Worm (Caenorhabditis elegans) whole organism, young adult: Measurements from ENCODE around the gene rap-1.

ENCODE experiments used
- B0261.1 ChIP-seq: sonication (generic microtip); optimal IDR thresholded peaks from 2 replicates; lab custom pipeline; 2016; ENCODE audit warnings: mild to moderate bottlenecking, missing genetic modification characterization, moderate library complexity, missing compliant biosample characterization
- B0336.3 ChIP-seq: fragments of 200-800 bp; sonication (Bioruptor generic); IDR thresholded peaks from 2 replicates; pipeline ENCODE4 v1.3.6; 2022; ENCODE audit warnings: missing genetic modification characterization, missing compliant biosample characterization
- C17E4.6 ChIP-seq: fragments of 200-800 bp; sonication (Bioruptor generic); IDR thresholded peaks from 2 replicates; pipeline ENCODE4 v1.3.6; 2022; ENCODE audit warnings: missing genetic modification reagents, missing genetic modification characterization, missing compliant biosample characterization
- F52B5.7 ChIP-seq: sonication (generic microtip); optimal IDR thresholded peaks from 2 replicates; lab custom pipeline; 2016; ENCODE audit warnings: mild to moderate bottlenecking, missing genetic modification characterization, missing compliant biosample characterization
- F57A8.1 ChIP-seq: fragments of 200-800 bp; sonication (Bioruptor generic); optimal IDR thresholded peaks from 2 replicates; lab custom pipeline; 2018; ENCODE audit warnings: mild to moderate bottlenecking, missing genetic modification characterization, moderate library complexity, missing compliant biosample characterization
- Y53F4B.3 ChIP-seq: fragments of 200-800 bp; sonication (Bioruptor generic); IDR thresholded peaks from 2 replicates; pipeline ENCODE4 v1.3.6; 2022; ENCODE audit warnings: missing genetic modification reagents, missing genetic modification characterization, missing compliant biosample characterization
- Y95B8A.8 ChIP-seq: fragments of 200-800 bp; sonication (Bioruptor generic); IDR thresholded peaks from 2 replicates; pipeline ENCODE4 v1.3.6; 2022; ENCODE audit warnings: missing genetic modification reagents, missing genetic modification characterization, missing compliant biosample characterization
- ama-1 ChIP-seq, 3 experiments: fragments of 150-350 bp in 1 of 3; sonication (generic microtip) in 2 of 3; optimal IDR thresholded peaks; 2 replicates each; lab custom pipeline; 2014 to 2018; ENCODE audit warnings: missing biosample characterization in 2 of 3, missing genetic modification characterization in 2 of 3, missing genetic modification reagents in 2 of 3
- aptf-3 ChIP-seq: fragments of 200-800 bp; sonication (Bioruptor generic); IDR thresholded peaks from 2 replicates; pipeline ENCODE4 v1.3.6; 2022; ENCODE audit warnings: missing genetic modification characterization, missing compliant biosample characterization
- atf-7 ChIP-seq: sonication (generic microtip); optimal IDR thresholded peaks from 2 replicates; lab custom pipeline; 2017; ENCODE audit warnings: mild to moderate bottlenecking, missing genetic modification characterization, missing compliant biosample characterization
- attf-3 ChIP-seq: fragments of 200-800 bp; sonication (Bioruptor generic); conservative IDR thresholded peaks from 2 replicates; pipeline ENCODE4 v1.3.6; 2022; ENCODE audit warnings: missing genetic modification reagents, missing genetic modification characterization, missing compliant biosample characterization
- ccch-3 ChIP-seq: fragments of 200-800 bp; sonication (Bioruptor generic); optimal IDR thresholded peaks from 2 replicates; lab custom pipeline; 2018; ENCODE audit warnings: mild to moderate bottlenecking, missing genetic modification characterization, missing compliant biosample characterization
- cebp-1 ChIP-seq, 2 experiments: fragments of 200-800 bp in 1 of 2; sonication (Bioruptor generic) in 1 of 2; sonication (generic microtip) in 1 of 2; IDR thresholded peaks in 1 of 2; optimal IDR thresholded peaks in 1 of 2; 2 replicates each; pipeline versions ENCODE4 v1.3.6 to Lab custom; 2017 to 2022; ENCODE audit warnings: missing compliant biosample characterization in 2 of 2, missing genetic modification characterization in 2 of 2, mild to moderate bottlenecking in 1 of 2, missing genetic modification reagents in 1 of 2, moderate library complexity in 1 of 2
- cebp-2 ChIP-seq: fragments of 200-800 bp; sonication (Bioruptor generic); IDR thresholded peaks from 2 replicates; pipeline ENCODE4 v1.3.6; 2022; ENCODE audit warnings: missing genetic modification characterization, missing compliant biosample characterization
- ceh-40 ChIP-seq: fragments of 200-800 bp; sonication (Bioruptor generic); IDR thresholded peaks from 2 replicates; pipeline ENCODE4 v1.3.6; 2022; ENCODE audit warnings: missing genetic modification characterization, missing compliant biosample characterization
- ceh-79 ChIP-seq: sonication (generic microtip); optimal IDR thresholded peaks from 2 replicates; lab custom pipeline; 2017; ENCODE audit warnings: mild to moderate bottlenecking, missing genetic modification characterization, missing compliant biosample characterization
- die-1 ChIP-seq: sonication (generic microtip); optimal IDR thresholded peaks from 2 replicates; lab custom pipeline; 2016; ENCODE audit warnings: missing genotype, mild to moderate bottlenecking, missing genetic modification characterization, missing compliant biosample characterization
- dox-1 ChIP-seq: fragments of 200-800 bp; sonication (Bioruptor generic); IDR thresholded peaks from 2 replicates; pipeline ENCODE4 v1.3.6; 2022; ENCODE audit warnings: missing genetic modification reagents, missing genetic modification characterization, missing compliant biosample characterization
- dpl-1 ChIP-seq: fragments of 150-350 bp; optimal IDR thresholded peaks from 2 replicates; lab custom pipeline; 2014; ENCODE audit warnings: missing biosample characterization, missing genetic modification reagents, missing genetic modification characterization
- efl-1 ChIP-seq: fragments of 150-350 bp; optimal IDR thresholded peaks from 2 replicates; lab custom pipeline; 2014; ENCODE audit warnings: missing biosample characterization, missing genetic modification reagents, missing genetic modification characterization
- ekl-4 ChIP-seq: fragments of 200-800 bp; sonication (Bioruptor generic); IDR thresholded peaks from 2 replicates; pipeline ENCODE4 v1.3.6; 2022; ENCODE audit warnings: missing genetic modification reagents, missing genetic modification characterization, missing compliant biosample characterization
- hmg-20 ChIP-seq: fragments of 200-800 bp; sonication (Bioruptor generic); IDR thresholded peaks from 2 replicates; pipeline ENCODE4 v1.3.6; 2022; ENCODE audit warnings: missing genetic modification reagents, missing genetic modification characterization, missing compliant biosample characterization
- hsf-1 ChIP-seq: fragments of 200-800 bp; sonication (Bioruptor generic); IDR thresholded peaks from 2 replicates; pipeline ENCODE4 v1.3.6; 2022; ENCODE audit warnings: missing genetic modification reagents, missing genetic modification characterization, missing compliant biosample characterization
- lin-35 ChIP-seq, 3 experiments: fragments of 150-350 bp in 2 of 3; sonication (generic microtip) in 1 of 3; optimal IDR thresholded peaks; 2 replicates each; lab custom pipeline; 2014 to 2018; ENCODE audit warnings: missing biosample characterization in 3 of 3, missing genetic modification characterization in 3 of 3, missing genetic modification reagents in 3 of 3
- madf-10 ChIP-seq: sonication (generic microtip); optimal IDR thresholded peaks from 2 replicates; lab custom pipeline; 2016; ENCODE audit warnings: mild to moderate bottlenecking, missing genetic modification characterization, missing compliant biosample characterization
- mes-4 ChIP-seq: sonication (generic microtip); optimal IDR thresholded peaks from 2 replicates; lab custom pipeline; 2016; ENCODE audit warnings: missing genotype, missing genetic modification characterization, missing compliant biosample characterization
- mxl-1 ChIP-seq: sonication (generic microtip); optimal IDR thresholded peaks from 2 replicates; lab custom pipeline; 2016; ENCODE audit warnings: missing genetic modification characterization, missing compliant biosample characterization
- nhr-120 ChIP-seq: fragments of 200-800 bp; sonication (Bioruptor generic); IDR thresholded peaks from 2 replicates; pipeline ENCODE4 v1.3.6; 2022; ENCODE audit warnings: missing genetic modification characterization, missing compliant biosample characterization
- nhr-27 ChIP-seq: fragments of 200-800 bp; sonication (Bioruptor generic); optimal IDR thresholded peaks from 2 replicates; lab custom pipeline; 2018; ENCODE audit warnings: mild to moderate bottlenecking, missing genetic modification characterization, moderate library complexity, missing compliant biosample characterization
- nhr-80 ChIP-seq: sonication (generic microtip); optimal IDR thresholded peaks from 2 replicates; lab custom pipeline; 2016; ENCODE audit warnings: missing genetic modification characterization, missing compliant biosample characterization
- nhr-90 ChIP-seq: sonication (generic microtip); optimal IDR thresholded peaks from 2 replicates; lab custom pipeline; 2016; ENCODE audit warnings: missing genotype, mild to moderate bottlenecking, missing genetic modification characterization, missing compliant biosample characterization
- pbrm-1 ChIP-seq: fragments of 200-800 bp; sonication (Bioruptor generic); IDR thresholded peaks from 2 replicates; pipeline ENCODE4 v1.3.6; 2022; ENCODE audit warnings: missing genetic modification reagents, missing genetic modification characterization, missing compliant biosample characterization
- pha-4 ChIP-seq: fragments of 150-350 bp; sonication (generic microtip); optimal IDR thresholded peaks from 2 replicates; lab custom pipeline; 2014; ENCODE audit warnings: missing biosample characterization, missing genetic modification reagents, missing genetic modification characterization
- rec-8 ChIP-seq, 2 experiments: sonication (generic microtip); optimal IDR thresholded peaks; 2 replicates each; lab custom pipeline; 2016; ENCODE audit warnings: mild to moderate bottlenecking in 2 of 2, missing genetic modification characterization in 2 of 2, missing genetic modification reagents in 2 of 2, missing genotype in 2 of 2, missing biosample characterization in 1 of 2, missing compliant biosample characterization in 1 of 2, moderate library complexity in 1 of 2
- sdz-38 ChIP-seq: sonication (generic microtip); optimal IDR thresholded peaks from 2 replicates; lab custom pipeline; 2016; ENCODE audit warnings: missing genotype, missing genetic modification characterization, missing compliant biosample characterization
- ztf-26 ChIP-seq: sonication (generic microtip); optimal IDR thresholded peaks from 2 replicates; lab custom pipeline; 2017; ENCODE audit warnings: missing genetic modification characterization, missing compliant biosample characterization
- ztf-3 ChIP-seq: fragments of 200-800 bp; sonication (Bioruptor generic); optimal IDR thresholded peaks from 2 replicates; lab custom pipeline; 2018; ENCODE audit warnings: mild to moderate bottlenecking, missing genetic modification characterization, missing compliant biosample characterization

The rap-1 gene

ce11 chrIV:8873847-8874246 is 44.8 kb downstream of the rap-1 start, which contains the start of gene hdl-2:
TSS of gene hdl-2 (plus strand) at chrIV:8874147.
- no peak for TF ChIP-seq nhr-27 (tag; lab: Kevin White, UChicago)
- TF ChIP-seq F52B5.7 (tag; lab: Kevin White, UChicago), result no peak
- TF ChIP-seq mxl-1 (tag; lab: Kevin White, UChicago), result no peak
- TF ChIP-seq pbrm-1 (GFP tag; lab: Robert Waterston, UW), result no peak
- TF ChIP-seq nhr-90 (tag; lab: Kevin White, UChicago), result no peak
- TF ChIP-seq hmg-20 (GFP tag; lab: Robert Waterston, UW), result no peak
- TF ChIP-seq madf-10 (tag; lab: Kevin White, UChicago), result no peak
- no peak for TF ChIP-seq nhr-80 (tag; lab: Kevin White, UChicago)
- no peak for TF ChIP-seq hsf-1 (GFP tag; lab: Robert Waterston, UW)
- no peak for TF ChIP-seq ztf-26 (tag; lab: Kevin White, UChicago)
- no peak for TF ChIP-seq ama-1 (optimal IDR thresholded peaks at IDR 0.05; lab: Kevin White, UChicago)
- TF ChIP-seq ama-1 (GFP tag; optimal IDR thresholded peaks at IDR 0.05; lab: Kevin White, UChicago), result no peak

ce11 chrIV:8872958-8873357 is 45.7 kb downstream of the rap-1 start, which contains the start of gene C09G9.3:
TSS of gene C09G9.3 (minus strand) at chrIV:8873058.
- TF ChIP-seq cebp-2 (GFP tag; lab: Robert Waterston, UW), result no peak
- no peak for TF ChIP-seq B0336.3
- no peak for TF ChIP-seq C17E4.6 (GFP tag; lab: Robert Waterston, UW)
- no peak for TF ChIP-seq Y53F4B.3 (GFP tag; lab: Robert Waterston, UW)
- no peak for TF ChIP-seq pha-4 (tag; lab: Kevin White, UChicago)
- no peak for TF ChIP-seq nhr-120 (GFP tag; lab: Robert Waterston, UW)
- no peak for TF ChIP-seq Y95B8A.8 (GFP tag; lab: Robert Waterston, UW)
- no peak for TF ChIP-seq ekl-4 (GFP tag; lab: Robert Waterston, UW)
- TF ChIP-seq ceh-79 (tag; lab: Kevin White, UChicago), result no peak
- TF ChIP-seq dox-1 (GFP tag; lab: Robert Waterston, UW), result no peak
- TF ChIP-seq mes-4 (tag; lab: Kevin White, UChicago), result no peak
- no peak for TF ChIP-seq ztf-26 (tag; lab: Kevin White, UChicago)
- TF ChIP-seq ztf-3 (GFP tag; lab: Kevin White, UChicago), result no peak
- TF ChIP-seq F57A8.1 (GFP tag; lab: Kevin White, UChicago), result no peak
- no peak for TF ChIP-seq rec-8 (tag; optimal IDR thresholded peaks at IDR 0.05; lab: Kevin White, UChicago)
- TF ChIP-seq atf-7, result no peak
- no peak for TF ChIP-seq aptf-3 (GFP tag; lab: Robert Waterston, UW)
- no peak for TF ChIP-seq ccch-3
- TF ChIP-seq die-1, result no peak

- peak; percentile 71 for TF ChIP-seq dpl-1 (GFP tag; lab: Kevin White, UChicago)
- TF ChIP-seq B0261.1 (tag; lab: Kevin White, UChicago), result no peak
- TF ChIP-seq nhr-80 (tag; lab: Kevin White, UChicago), result no peak
- TF ChIP-seq sdz-38 (tag; lab: Kevin White, UChicago), result no peak
- peak in 1 of 3 experiments; percentile 86 for TF ChIP-seq lin-35 (GFP tag; optimal IDR thresholded peaks at IDR 0.05; lab: Kevin White, UChicago)
- peak; percentile 85 for TF ChIP-seq efl-1 (GFP tag; lab: Kevin White, UChicago)
- no peak for TF ChIP-seq Y95B8A.8 (GFP tag; lab: Robert Waterston, UW)
- TF ChIP-seq cebp-1 (GFP tag; IDR thresholded peaks at IDR 0.05; lab: Robert Waterston, UW), result no peak
- no peak for TF ChIP-seq cebp-1 (tag; optimal IDR thresholded peaks at IDR 0.05; lab: Kevin White, UChicago)
- TF ChIP-seq ceh-40 (GFP tag; lab: Robert Waterston, UW), result no peak
- peak; percentile 94 for TF ChIP-seq attf-3 (GFP tag; lab: Robert Waterston, UW)
- TF ChIP-seq pha-4 (tag; lab: Kevin White, UChicago), result no peak
These were observed 49.1 kb downstream of the rap-1 start, which contains the start of gene npp-23 for ce11 chrIV:8869624-8870023. TSS of gene npp-23 (minus strand) at chrIV:8869679.
